Worm (Caenorhabditis elegans) whole organism, midembryonic: ENCODE measurements around the gene F45E1.2.

Experiments used
- T22C8.4 ChIP-seq: fragments of 200-800 bp; sonication (Bioruptor generic); IDR thresholded peaks from 2 replicates; pipeline ENCODE4 v1.3.6; 2022; ENCODE audit warnings: missing genetic modification characterization, missing compliant biosample characterization
- flt-1 ChIP-seq: fragments of 200-800 bp; sonication (Bioruptor generic); IDR thresholded peaks from 2 replicates; pipeline ENCODE4 v1.3.6; 2022; ENCODE audit warnings: missing genetic modification characterization, missing compliant biosample characterization
- klf-2 ChIP-seq: fragments of 200-800 bp; sonication (Bioruptor generic); conservative IDR thresholded peaks from 2 replicates; pipeline ENCODE4 v1.3.6; 2022; ENCODE audit warnings: missing genetic modification reagents, missing genetic modification characterization, missing compliant biosample characterization
- med-1 ChIP-seq: sonication (generic microtip); optimal IDR thresholded peaks from 2 replicates; lab custom pipeline; 2017; ENCODE audit warnings: missing genetic modification characterization, mild to moderate bottlenecking, missing compliant biosample characterization, antibody characterized with exemption, missing genetic modification reagents; ENCODE audit not compliant: insufficient read depth
- ref-1 ChIP-seq: fragments of 200-800 bp; sonication (Bioruptor generic); conservative IDR thresholded peaks from 2 replicates; pipeline ENCODE4 v1.3.6; 2022; ENCODE audit warnings: missing genetic modification reagents, missing genetic modification characterization, missing compliant biosample characterization
- tab-1 ChIP-seq: fragments of 200-800 bp; sonication (Bioruptor generic); IDR thresholded peaks from 2 replicates; pipeline ENCODE4 v1.3.6; 2022; ENCODE audit warnings: missing genetic modification characterization, missing compliant biosample characterization
- ztf-23 ChIP-seq: fragments of 200-800 bp; sonication (Bioruptor generic); IDR thresholded peaks from 2 replicates; pipeline ENCODE4 v1.3.6; 2022; ENCODE audit warnings: missing genetic modification reagents, missing genetic modification characterization, missing compliant biosample characterization
- ztf-29 ChIP-seq: fragments of 200-800 bp; sonication (Bioruptor generic); IDR thresholded peaks from 2 replicates; pipeline ENCODE4 v1.3.6; 2022; ENCODE audit warnings: missing genetic modification reagents, missing genetic modification characterization, missing compliant biosample characterization

DNA sequence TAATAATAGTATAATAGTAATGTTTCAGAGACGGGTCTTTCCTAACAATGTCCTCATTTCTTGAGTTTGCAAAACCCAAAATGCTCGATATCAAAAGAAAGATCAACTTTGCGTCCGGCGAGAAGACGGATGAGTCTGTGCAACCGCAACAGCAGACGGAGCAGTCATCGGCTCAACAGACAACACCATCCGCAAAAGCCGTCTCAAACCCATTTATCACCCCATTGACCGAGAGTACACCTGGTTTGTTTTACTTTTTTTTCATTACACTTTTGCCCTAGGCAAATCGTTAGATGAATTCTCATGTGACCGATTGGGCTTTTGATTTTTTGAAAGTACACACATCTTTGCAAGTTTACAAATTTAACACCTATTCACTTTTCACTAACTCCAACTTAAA is 49.2 kb upstream of the F45E1.2 start, which contains the start of gene dct-1:
- TF ChIP-seq tab-1 (GFP tag; lab: Robert Waterston, UW) = no peak
- no peak for TF ChIP-seq flt-1 (GFP tag; lab: Robert Waterston, UW)
- TF ChIP-seq ztf-29 (GFP tag; lab: Robert Waterston, UW) = no peak
- no peak for TF ChIP-seq T22C8.4 (GFP tag; lab: Robert Waterston, UW)
- no peak for TF ChIP-seq klf-2 (GFP tag; lab: Robert Waterston, UW)
- no peak for TF ChIP-seq ref-1
- no peak for TF ChIP-seq med-1 (GFP tag; lab: Kevin White, UChicago)
- no peak for TF ChIP-seq ztf-23 (GFP tag; lab: Robert Waterston, UW)
